Worm (Caenorhabditis elegans) whole organism, late embryonic: ENCODE measurements around the gene spig-7.

Source experiments
- C38D4.7 ChIP-seq: fragments of 200-800 bp; sonication (Bioruptor generic); optimal IDR thresholded peaks from 2 replicates; lab custom pipeline; 2018; ENCODE audit warnings: mild to moderate bottlenecking, missing genetic modification characterization, moderate library complexity, missing compliant biosample characterization
- Y22D7AL.16 ChIP-seq: sonication (generic microtip); optimal IDR thresholded peaks from 2 replicates; lab custom pipeline; 2016; ENCODE audit warnings: missing genetic modification characterization, missing compliant biosample characterization
- ahr-1 ChIP-seq: sonication (generic microtip); optimal IDR thresholded peaks from 2 replicates; lab custom pipeline; 2016; ENCODE audit warnings: missing genetic modification characterization, missing compliant biosample characterization
- ceh-18 ChIP-seq: sonication (generic microtip); optimal IDR thresholded peaks from 2 replicates; lab custom pipeline; 2016; ENCODE audit warnings: missing genetic modification characterization, missing compliant biosample characterization
- ceh-22 ChIP-seq: sonication (generic microtip); optimal IDR thresholded peaks from 2 replicates; lab custom pipeline; 2017; ENCODE audit warnings: missing biosample characterization, missing genetic modification characterization
- ceh-24 ChIP-seq: sonication (generic microtip); optimal IDR thresholded peaks from 2 replicates; lab custom pipeline; 2016; ENCODE audit warnings: mild to moderate bottlenecking, missing genetic modification characterization, missing compliant biosample characterization
- ceh-30 ChIP-seq: fragments of 150-350 bp; optimal IDR thresholded peaks from 2 replicates; lab custom pipeline; 2014; ENCODE audit warnings: missing biosample characterization, missing genetic modification characterization
- ceh-45 ChIP-seq: fragments of 200-800 bp; sonication (Bioruptor generic); IDR thresholded peaks from 2 replicates; pipeline ENCODE4 v1.3.6; 2022; ENCODE audit warnings: missing genetic modification reagents, missing genetic modification characterization, missing compliant biosample characterization
- ceh-48 ChIP-seq: sonication (generic microtip); optimal IDR thresholded peaks from 2 replicates; lab custom pipeline; 2016; ENCODE audit warnings: missing genetic modification characterization, inconsistent platforms, missing compliant biosample characterization
- che-1 ChIP-seq: sonication (generic microtip); optimal IDR thresholded peaks from 2 replicates; lab custom pipeline; 2016; ENCODE audit warnings: mild to moderate bottlenecking, missing genetic modification characterization, missing compliant biosample characterization
- ets-4 ChIP-seq: sonication (generic microtip); optimal IDR thresholded peaks from 2 replicates; lab custom pipeline; 2016; ENCODE audit warnings: missing genetic modification characterization, missing compliant biosample characterization
- eyg-1 ChIP-seq: sonication (generic microtip); optimal IDR thresholded peaks from 2 replicates; lab custom pipeline; 2016; ENCODE audit warnings: missing genotype, missing genetic modification characterization, missing compliant biosample characterization
- fkh-10 ChIP-seq: fragments of 150-350 bp; optimal IDR thresholded peaks from 2 replicates; lab custom pipeline; 2014; ENCODE audit warnings: missing biosample characterization, missing genetic modification reagents, missing genetic modification characterization
- fkh-6 ChIP-seq: sonication (generic microtip); optimal IDR thresholded peaks from 2 replicates; lab custom pipeline; 2016; ENCODE audit warnings: missing genetic modification characterization, missing compliant biosample characterization
- gmeb-2 ChIP-seq: sonication (generic microtip); optimal IDR thresholded peaks from 2 replicates; lab custom pipeline; 2016; ENCODE audit warnings: missing genetic modification characterization, inconsistent platforms, missing compliant biosample characterization
- hlh-13 ChIP-seq: fragments of 200-800 bp; sonication (Bioruptor generic); optimal IDR thresholded peaks from 2 replicates; lab custom pipeline; 2018; ENCODE audit warnings: mild to moderate bottlenecking, missing genetic modification characterization, missing compliant biosample characterization
- hlh-15 ChIP-seq: sonication (generic microtip); optimal IDR thresholded peaks from 2 replicates; lab custom pipeline; 2016; ENCODE audit warnings: missing genetic modification characterization, missing compliant biosample characterization
- hlh-6 ChIP-seq: sonication (generic microtip); optimal IDR thresholded peaks from 2 replicates; lab custom pipeline; 2016; ENCODE audit warnings: missing genotype, missing genetic modification characterization, missing compliant biosample characterization
- lin-11 ChIP-seq: fragments of 200-800 bp; sonication (Bioruptor generic); optimal IDR thresholded peaks from 2 replicates; lab custom pipeline; 2018; ENCODE audit warnings: mild to moderate bottlenecking, missing genetic modification characterization, missing compliant biosample characterization
- mec-3 ChIP-seq: sonication (generic microtip); optimal IDR thresholded peaks from 2 replicates; lab custom pipeline; 2016; ENCODE audit warnings: borderline replicate concordance, missing genetic modification characterization, missing compliant biosample characterization
- nfya-1 ChIP-seq: sonication (generic microtip); optimal IDR thresholded peaks from 2 replicates; lab custom pipeline; 2017; ENCODE audit warnings: missing genetic modification characterization, mild to moderate bottlenecking, missing compliant biosample characterization, antibody characterized with exemption, moderate library complexity
- nhr-232 ChIP-seq: sonication (generic microtip); optimal IDR thresholded peaks from 2 replicates; lab custom pipeline; 2016; ENCODE audit warnings: missing genetic modification characterization, missing compliant biosample characterization
- odd-2 ChIP-seq: sonication (generic microtip); optimal IDR thresholded peaks from 2 replicates; lab custom pipeline; 2017; ENCODE audit warnings: antibody characterized with exemption, mild to moderate bottlenecking, missing genetic modification characterization, missing compliant biosample characterization
- pag-3 ChIP-seq: sonication (generic microtip); optimal IDR thresholded peaks from 2 replicates; lab custom pipeline; 2016; ENCODE audit warnings: missing compliant biosample characterization, missing genetic modification characterization, borderline replicate concordance
- pha-4 ChIP-seq: fragments of 150-350 bp; optimal IDR thresholded peaks from 2 replicates; lab custom pipeline; 2018; ENCODE audit warnings: missing biosample characterization, missing genetic modification reagents, missing genetic modification characterization
- pqm-1 ChIP-seq: sonication (generic microtip); optimal IDR thresholded peaks from 2 replicates; lab custom pipeline; 2016; ENCODE audit warnings: missing genetic modification characterization, missing compliant biosample characterization
- pros-1 ChIP-seq: fragments of 150-350 bp; optimal IDR thresholded peaks from 2 replicates; lab custom pipeline; 2014; ENCODE audit warnings: missing biosample characterization, missing genetic modification reagents, missing genetic modification characterization
- sdc-2 ChIP-seq: sonication (generic microtip); optimal IDR thresholded peaks from 2 replicates; lab custom pipeline; 2016; ENCODE audit warnings: missing genotype, missing genetic modification characterization, missing compliant biosample characterization
- syd-9 ChIP-seq: sonication (generic microtip); optimal IDR thresholded peaks from 2 replicates; lab custom pipeline; 2016; ENCODE audit warnings: mild to moderate bottlenecking, missing genetic modification characterization, moderate library complexity, missing compliant biosample characterization
- tbx-2 ChIP-seq: sonication (generic microtip); optimal IDR thresholded peaks from 2 replicates; lab custom pipeline; 2016; ENCODE audit warnings: missing genetic modification characterization, missing compliant biosample characterization
- tbx-7 ChIP-seq: sonication (generic microtip); optimal IDR thresholded peaks from 2 replicates; lab custom pipeline; 2016; ENCODE audit warnings: missing genotype, missing genetic modification characterization, missing compliant biosample characterization
- unc-3 ChIP-seq, 2 experiments: fragments of 200-800 bp in 1 of 2; sonication (Bioruptor generic) in 1 of 2; sonication (generic microtip) in 1 of 2; conservative IDR thresholded peaks in 1 of 2; optimal IDR thresholded peaks in 1 of 2; 2 replicates each; pipeline versions ENCODE4 v1.3.6 to Lab custom; 2016 to 2022; ENCODE audit warnings: missing compliant biosample characterization in 2 of 2, missing genetic modification characterization in 2 of 2, missing genetic modification reagents in 1 of 2
- unc-42 ChIP-seq: sonication (generic microtip); optimal IDR thresholded peaks from 2 replicates; lab custom pipeline; 2016; ENCODE audit warnings: missing genotype, missing genetic modification characterization, missing compliant biosample characterization
- unc-55 ChIP-seq: sonication (generic microtip); optimal IDR thresholded peaks from 2 replicates; lab custom pipeline; 2017; ENCODE audit warnings: missing biosample characterization, missing genetic modification reagents, missing genetic modification characterization
- zip-5 ChIP-seq: sonication (generic microtip); optimal IDR thresholded peaks from 2 replicates; lab custom pipeline; 2016; ENCODE audit warnings: missing genetic modification characterization, missing compliant biosample characterization
- ztf-16 ChIP-seq: sonication (generic microtip); optimal IDR thresholded peaks from 2 replicates; lab custom pipeline; 2017; ENCODE audit warnings: missing genetic modification characterization, missing compliant biosample characterization

The spig-7 gene

ce11 chrV:1494469-1494868 is at the start of gene spig-7:
Gene spig-7, plus strand, starts transcription at chrV:1494769.
- no peak for TF ChIP-seq ahr-1 (tag; lab: Kevin White, UChicago)
- TF ChIP-seq hlh-6: no peak
- no peak for TF ChIP-seq unc-3 (GFP tag; conservative IDR thresholded peaks at IDR 0.05; lab: Robert Waterston, UW)
- no peak for TF ChIP-seq unc-3 (tag; optimal IDR thresholded peaks at IDR 0.05; lab: Kevin White, UChicago)
- TF ChIP-seq tbx-2 (tag; lab: Kevin White, UChicago): no peak
- TF ChIP-seq, all 69 proteins: peak for 0

- no peak for TF ChIP-seq ceh-24 (tag; lab: Kevin White, UChicago)
- TF ChIP-seq odd-2: no peak
- no peak for TF ChIP-seq C38D4.7 (GFP tag; lab: Kevin White, UChicago)
- no peak for TF ChIP-seq ahr-1 (tag; lab: Kevin White, UChicago)
- no peak for TF ChIP-seq fkh-10 (GFP tag; lab: Kevin White, UChicago)
- TF ChIP-seq zip-5: no peak
- TF ChIP-seq pha-4: no peak
- TF ChIP-seq sdc-2 (tag; lab: Kevin White, UChicago): no peak
- TF ChIP-seq hlh-13 (GFP tag; lab: Kevin White, UChicago): no peak
- no peak for TF ChIP-seq pqm-1 (tag; lab: Kevin White, UChicago)
- TF ChIP-seq ceh-48 (tag; lab: Kevin White, UChicago): no peak
Measured at ce11 chrV:1445081-1445480, 49.5 kb upstream of the spig-7 start, which contains the start of gene cnc-5. Gene cnc-5, plus strand, starts transcription at chrV:1445381.

- no peak for TF ChIP-seq nfya-1 (tag; lab: Kevin White, UChicago)
- TF ChIP-seq hlh-6: no peak
- TF ChIP-seq unc-55: no peak
- TF ChIP-seq, all 69 proteins: peak for 0
Measured at ce11 chrV:1447079-1447478, 47.5 kb upstream of the spig-7 start, which contains the start of gene cnc-4. Gene cnc-4, plus strand, starts transcription at chrV:1447195.

- TF ChIP-seq hlh-6: no peak
- no peak for TF ChIP-seq pqm-1 (tag; lab: Kevin White, UChicago)
- no peak for TF ChIP-seq fkh-6 (tag; lab: Kevin White, UChicago)
- TF ChIP-seq unc-55: no peak
- TF ChIP-seq unc-3 (GFP tag; conservative IDR thresholded peaks at IDR 0.05; lab: Robert Waterston, UW): no peak
- TF ChIP-seq unc-3 (tag; optimal IDR thresholded peaks at IDR 0.05; lab: Kevin White, UChicago): no peak
- no peak for TF ChIP-seq gmeb-2 (tag; lab: Kevin White, UChicago)
- TF ChIP-seq tbx-7: no peak
- TF ChIP-seq tbx-2 (tag; lab: Kevin White, UChicago): no peak
- no peak for TF ChIP-seq nhr-232 (tag; lab: Kevin White, UChicago)
- TF ChIP-seq ceh-18 (tag; lab: Kevin White, UChicago): no peak
Measured at ce11 chrV:1447724-1448123, 46.8 kb upstream of the spig-7 start, which contains the start of gene cnc-3. Gene cnc-3, plus strand, starts transcription at chrV:1448004.

- no peak for TF ChIP-seq ceh-22 (tag; lab: Kevin White, UChicago)
- no peak for TF ChIP-seq pag-3 (tag; lab: Kevin White, UChicago)
- no peak for TF ChIP-seq che-1 (tag; lab: Kevin White, UChicago)
- no peak for TF ChIP-seq hlh-15 (tag; lab: Kevin White, UChicago)
- TF ChIP-seq unc-42: no peak
- no peak for TF ChIP-seq hlh-13 (GFP tag; lab: Kevin White, UChicago)
- TF ChIP-seq mec-3 (tag; lab: Kevin White, UChicago): no peak
- no peak for TF ChIP-seq Y22D7AL.16 (tag; lab: Kevin White, UChicago)
- TF ChIP-seq ceh-45 (GFP tag; lab: Robert Waterston, UW): no peak
- TF ChIP-seq eyg-1 (tag; lab: Kevin White, UChicago): no peak
- no peak for TF ChIP-seq lin-11 (tag; lab: Kevin White, UChicago)
- no peak for TF ChIP-seq hlh-6
Measured at ce11 chrV:1450160-1450559, 44.4 kb upstream of the spig-7 start, which contains the start of gene cnc-2. Gene cnc-2, minus strand, starts transcription at chrV:1450183.

- TF ChIP-seq tbx-7 (no peak), fkh-6 (tag; lab: Kevin White, UChicago) (no peak), ets-4 (no peak), syd-9 (tag; lab: Kevin White, UChicago) (no peak), pros-1 (no peak), ceh-30 (no peak), ztf-16 (tag; lab: Kevin White, UChicago) (no peak)
- TF ChIP-seq, all 69 proteins: peak for 0
Measured at ce11 chrV:1451334-1451733, 43.2 kb upstream of the spig-7 start, which contains the start of gene srj-23. Gene srj-23, plus strand, starts transcription at chrV:1451634.
